Fruit fly (Drosophila melanogaster): ENCODE measurements around the gene CG42526.

CG42526 gene

dm6 chr3L:9451522-9452118 lies 16.4 kb upstream of the CG42526 start, which contains the start of the genes CG3448 and ghi (continued):
- TF ChIP-seq CG12219 (GFP tag; optimal IDR thresholded peaks at IDR 0.05): no peak
- peak; percentile 28 for TF ChIP-seq pho (GFP tag; optimal IDR thresholded peaks at IDR 0.05)
- TF ChIP-seq CG12299 (tag; optimal IDR thresholded peaks at IDR 0.05): peak; percentile 8
- no peak for TF ChIP-seq CrebB (tag; optimal IDR thresholded peaks at IDR 0.05)
- TF ChIP-seq Xbp1 (GFP tag; optimal IDR thresholded peaks at IDR 0.05): peak; percentile 42
- no peak for TF ChIP-seq CG12071 (GFP tag; optimal IDR thresholded peaks at IDR 0.05)
- no peak for TF ChIP-seq Adf1 (GFP tag; IDR thresholded peaks at IDR 0.05)
- TF ChIP-seq Mes4 (GFP tag; optimal IDR thresholded peaks at IDR 0.05): no peak
- 0 out of 3 replicates have a peak, but pooled peaks have one; percentile 28 for TF ChIP-seq CG7357 (GFP tag; IDR thresholded peaks at IDR 0.05)
- TF ChIP-seq ssp (GFP tag; IDR thresholded peaks at IDR 0.05): peak; percentile 44
- peak; percentile 18 for TF ChIP-seq Dek (tag; optimal IDR thresholded peaks at IDR 0.05)
- TF ChIP-seq Rx (GFP tag; IDR thresholded peaks at IDR 0.05): peak; percentile 22; the same call in 1 of the 2 replicates
- peak; percentile 13 for TF ChIP-seq Lhr (GFP tag; optimal IDR thresholded peaks at IDR 0.05)
- TF ChIP-seq crp (GFP tag; optimal IDR thresholded peaks at IDR 0.05): peak; percentile 13 to 84
- TF ChIP-seq CG16779 (GFP tag; IDR thresholded peaks at IDR 0.05): no peak
- TF ChIP-seq btn (GFP tag; optimal IDR thresholded peaks at IDR 0.05): no peak
- TF ChIP-seq gcm2 (GFP tag; optimal IDR thresholded peaks at IDR 0.05): no peak
- TF ChIP-seq Fer3 (tag; optimal IDR thresholded peaks at IDR 0.05): peak; percentile 68
- TF ChIP-seq CG10565 (GFP tag; optimal IDR thresholded peaks at IDR 0.05): no peak
- TF ChIP-seq Chrac-16 (GFP tag; optimal IDR thresholded peaks at IDR 0.05): no peak
- TF ChIP-seq CG9215 (GFP tag; IDR thresholded peaks at IDR 0.05): peak; percentile 68
- TF ChIP-seq CG2120 (GFP tag; optimal IDR thresholded peaks at IDR 0.05): peak; percentile 70
- TF ChIP-seq stwl (tag; optimal IDR thresholded peaks at IDR 0.05): peak; percentile 93
- no peak for TF ChIP-seq CG6254 (GFP tag; optimal IDR thresholded peaks at IDR 0.05)
- no peak for TF ChIP-seq schlank (tag; optimal IDR thresholded peaks at IDR 0.05)
- TF ChIP-seq CG10959 (GFP tag; IDR thresholded peaks at IDR 0.05): no peak
- peak; percentile 17 for TF ChIP-seq Elba2 (GFP tag; optimal IDR thresholded peaks at IDR 0.05)
- peak; percentile 55 for TF ChIP-seq sqz (GFP tag; optimal IDR thresholded peaks at IDR 0.05)
- TF ChIP-seq CG7372 (GFP tag; IDR thresholded peaks at IDR 0.05): peak; percentile 68
- TF ChIP-seq CG17328 (GFP tag; IDR thresholded peaks at IDR 0.05): 0 out of 2 replicates have a peak, but pooled peaks have one; percentile 13
- TF ChIP-seq E2f1 (GFP tag; IDR thresholded peaks at IDR 0.05): peak; percentile 15; the same call in 1 of the 2 replicates
- TF ChIP-seq psq (GFP tag; optimal IDR thresholded peaks at IDR 0.05): no peak
- TF ChIP-seq Dbx (GFP tag; IDR thresholded peaks at IDR 0.05): peak; percentile 78
- TF ChIP-seq CG1832 (GFP tag; optimal IDR thresholded peaks at IDR 0.05): no peak
- no peak for TF ChIP-seq dimm (GFP tag; IDR thresholded peaks at IDR 0.05)
- no peak for TF ChIP-seq CG6654 (GFP tag; optimal IDR thresholded peaks at IDR 0.05)
- TF ChIP-seq sc (optimal IDR thresholded peaks at IDR 0.05): no peak
- TF ChIP-seq sc (GFP tag; optimal IDR thresholded peaks at IDR 0.05): no peak
- TF ChIP-seq vvl (GFP tag; IDR thresholded peaks at IDR 0.05): peak; percentile 55
- TF ChIP-seq Hsf (GFP tag; optimal IDR thresholded peaks at IDR 0.05): peak; percentile 35
- TF ChIP-seq Lpt (GFP tag; optimal IDR thresholded peaks at IDR 0.05): no peak
- TF ChIP-seq Opbp (GFP tag; IDR thresholded peaks at IDR 0.05; ENCODE audit: partially characterized antibody): peak; percentile 75; the same call in 2 of the 3 replicates
- TF ChIP-seq H15 (GFP tag; IDR thresholded peaks at IDR 0.05): peak; percentile 55; the same call in 1 of the 3 replicates
- peak; percentile 52 for TF ChIP-seq Meics (GFP tag; optimal IDR thresholded peaks at IDR 0.05)
- no peak for TF ChIP-seq odd (GFP tag; optimal IDR thresholded peaks at IDR 0.05)
- peak; percentile 23 for TF ChIP-seq sug (tag; optimal IDR thresholded peaks at IDR 0.05)
- peak; percentile 57 for TF ChIP-seq kay (GFP tag; optimal IDR thresholded peaks at IDR 0.05)
- TF ChIP-seq CG6765 (GFP tag; optimal IDR thresholded peaks at IDR 0.05): no peak
- TF ChIP-seq CG14667 (GFP tag; IDR thresholded peaks at IDR 0.05): no peak
- TF ChIP-seq sens-2 (GFP tag; IDR thresholded peaks at IDR 0.05): no peak
- no peak for TF ChIP-seq fu2 (GFP tag; optimal IDR thresholded peaks at IDR 0.05)
